Worm (Caenorhabditis elegans) whole organism, L3 larva: ENCODE data around the gene swsn-4.

ENCODE experiments used
- R02D3.7 ChIP-seq: fragments of 150-350 bp; optimal IDR thresholded peaks from 2 replicates; lab custom pipeline; 2014; ENCODE audit warnings: missing biosample characterization, missing genetic modification characterization
- ZK546.5 ChIP-seq: sonication (generic microtip); optimal IDR thresholded peaks from 2 replicates; lab custom pipeline; 2017; ENCODE audit warnings: missing biosample characterization, missing genetic modification characterization
- aly-2 ChIP-seq: fragments of 150-350 bp; optimal IDR thresholded peaks from 2 replicates; lab custom pipeline; 2014; ENCODE audit warnings: missing biosample characterization, missing genetic modification characterization
- ama-1 ChIP-seq: fragments of 150-350 bp; optimal IDR thresholded peaks from 2 replicates; lab custom pipeline; 2018
- ceh-16 ChIP-seq: sonication (generic microtip); optimal IDR thresholded peaks from 2 replicates; lab custom pipeline; 2017; ENCODE audit warnings: missing biosample characterization, missing genetic modification characterization
- ceh-28 ChIP-seq: fragments of 150-350 bp; optimal IDR thresholded peaks from 2 replicates; lab custom pipeline; 2014; ENCODE audit warnings: missing biosample characterization, missing genetic modification reagents, missing genetic modification characterization
- ceh-82 ChIP-seq: fragments of 150-350 bp; optimal IDR thresholded peaks from 2 replicates; lab custom pipeline; 2014; ENCODE audit warnings: missing biosample characterization, missing genetic modification characterization
- ceh-9 ChIP-seq: sonication (generic microtip); optimal IDR thresholded peaks from 2 replicates; lab custom pipeline; 2018; ENCODE audit warnings: missing biosample characterization, missing genetic modification characterization
- egl-27 ChIP-seq: sonication (generic microtip); optimal IDR thresholded peaks from 4 replicates; lab custom pipeline; 2017; ENCODE audit warnings: missing biosample characterization, missing genetic modification reagents, missing genetic modification characterization
- elt-2 ChIP-seq: sonication (generic microtip); optimal IDR thresholded peaks from 2 replicates; lab custom pipeline; 2016; ENCODE audit warnings: missing genetic modification reagents, mild to moderate bottlenecking, missing genetic modification characterization, missing compliant biosample characterization
- elt-3 ChIP-seq, 3 experiments: fragments of 150-350 bp in 1 of 3; sonication (generic microtip) in 2 of 3; optimal IDR thresholded peaks; 2 replicates in 2 of 3; 4 replicates in 1 of 3; lab custom pipeline; 2014 to 2017; ENCODE audit warnings: missing biosample characterization in 3 of 3, missing genetic modification characterization in 3 of 3
- eor-1 ChIP-seq, 2 experiments: fragments of 150-350 bp; optimal IDR thresholded peaks; 2 replicates each; lab custom pipeline; 2014 to 2018; ENCODE audit warnings: missing biosample characterization in 2 of 2, missing genetic modification characterization in 2 of 2
- fos-1 ChIP-seq: fragments of 150-350 bp; optimal IDR thresholded peaks from 2 replicates; lab custom pipeline; 2014; ENCODE audit warnings: missing biosample characterization, missing genetic modification characterization
- hmg-11 ChIP-seq: sonication (generic microtip); optimal IDR thresholded peaks from 2 replicates; lab custom pipeline; 2016; ENCODE audit warnings: missing genetic modification characterization, missing compliant biosample characterization
- jun-1 ChIP-seq: fragments of 150-350 bp; optimal IDR thresholded peaks from 2 replicates; lab custom pipeline; 2014; ENCODE audit warnings: missing biosample characterization, missing genetic modification reagents, missing genetic modification characterization
- lin-15B ChIP-seq: fragments of 150-350 bp; optimal IDR thresholded peaks from 2 replicates; lab custom pipeline; 2014; ENCODE audit warnings: missing biosample characterization, missing genetic modification characterization
- lin-39 ChIP-seq: fragments of 150-350 bp; optimal IDR thresholded peaks from 2 replicates; lab custom pipeline; 2018; ENCODE audit warnings: missing biosample characterization, missing genetic modification reagents, missing genetic modification characterization
- lsy-12 ChIP-seq: sonication (generic microtip); optimal IDR thresholded peaks from 2 replicates; lab custom pipeline; 2016; ENCODE audit warnings: mild to moderate bottlenecking, missing genetic modification characterization, missing compliant biosample characterization
- mdl-1 ChIP-seq: fragments of 150-350 bp; optimal IDR thresholded peaks from 2 replicates; lab custom pipeline; 2014; ENCODE audit warnings: missing biosample characterization, missing genetic modification characterization
- mml-1 ChIP-seq: fragments of 150-350 bp; sonication (generic microtip); optimal IDR thresholded peaks from 3 replicates; lab custom pipeline; 2014; ENCODE audit warnings: missing biosample characterization, missing genetic modification characterization
- nfya-1 ChIP-seq: sonication (generic microtip); optimal IDR thresholded peaks from 2 replicates; lab custom pipeline; 2017; ENCODE audit warnings: missing genetic modification characterization, mild to moderate bottlenecking, missing compliant biosample characterization, antibody characterized with exemption, moderate library complexity; ENCODE audit not compliant: insufficient read depth
- nhr-11 ChIP-seq: fragments of 150-350 bp; optimal IDR thresholded peaks from 2 replicates; lab custom pipeline; 2014; ENCODE audit warnings: missing biosample characterization, missing genetic modification characterization
- nhr-12 ChIP-seq: fragments of 150-350 bp; optimal IDR thresholded peaks from 2 replicates; lab custom pipeline; 2014; ENCODE audit warnings: missing biosample characterization, missing genetic modification characterization
- nhr-237 ChIP-seq: fragments of 150-350 bp; optimal IDR thresholded peaks from 2 replicates; lab custom pipeline; 2014; ENCODE audit warnings: missing biosample characterization, missing genetic modification characterization
- nhr-25 ChIP-seq: sonication (generic microtip); optimal IDR thresholded peaks from 2 replicates; lab custom pipeline; 2017; ENCODE audit warnings: missing biosample characterization, missing genetic modification characterization
- nhr-28 ChIP-seq: fragments of 150-350 bp; optimal IDR thresholded peaks from 2 replicates; lab custom pipeline; 2014; ENCODE audit warnings: missing biosample characterization, missing genetic modification characterization
- nhr-43 ChIP-seq: sonication (generic microtip); optimal IDR thresholded peaks from 2 replicates; lab custom pipeline; 2016; ENCODE audit warnings: mild to moderate bottlenecking, missing genetic modification characterization, missing compliant biosample characterization; ENCODE audit not compliant: poor library complexity, severe bottlenecking
- nhr-67 ChIP-seq: fragments of 150-350 bp; optimal IDR thresholded peaks from 2 replicates; lab custom pipeline; 2014; ENCODE audit warnings: missing biosample characterization, missing genetic modification characterization
- nhr-76 ChIP-seq: fragments of 150-350 bp; sonication (generic microtip); optimal IDR thresholded peaks from 5 replicates; lab custom pipeline; 2014; ENCODE audit warnings: missing biosample characterization, missing genetic modification characterization
- nhr-77 ChIP-seq: fragments of 150-350 bp; optimal IDR thresholded peaks from 2 replicates; lab custom pipeline; 2014; ENCODE audit warnings: missing biosample characterization, missing genetic modification characterization
- pqm-1 ChIP-seq: fragments of 150-350 bp; optimal IDR thresholded peaks from 2 replicates; lab custom pipeline; 2017; ENCODE audit warnings: missing biosample characterization, missing genetic modification characterization, inconsistent platforms
- snpc-4 ChIP-seq: fragments of 150-350 bp; optimal IDR thresholded peaks from 2 replicates; lab custom pipeline; 2014; ENCODE audit warnings: missing biosample characterization, missing genetic modification characterization
- tbx-2 ChIP-seq: sonication (generic microtip); optimal IDR thresholded peaks from 2 replicates; lab custom pipeline; 2016; ENCODE audit warnings: mild to moderate bottlenecking, missing genetic modification characterization, missing compliant biosample characterization
- zag-1 ChIP-seq: fragments of 150-350 bp; optimal IDR thresholded peaks from 2 replicates; lab custom pipeline; 2014; ENCODE audit warnings: missing biosample characterization, missing genetic modification characterization

swsn-4 gene

DNA sequence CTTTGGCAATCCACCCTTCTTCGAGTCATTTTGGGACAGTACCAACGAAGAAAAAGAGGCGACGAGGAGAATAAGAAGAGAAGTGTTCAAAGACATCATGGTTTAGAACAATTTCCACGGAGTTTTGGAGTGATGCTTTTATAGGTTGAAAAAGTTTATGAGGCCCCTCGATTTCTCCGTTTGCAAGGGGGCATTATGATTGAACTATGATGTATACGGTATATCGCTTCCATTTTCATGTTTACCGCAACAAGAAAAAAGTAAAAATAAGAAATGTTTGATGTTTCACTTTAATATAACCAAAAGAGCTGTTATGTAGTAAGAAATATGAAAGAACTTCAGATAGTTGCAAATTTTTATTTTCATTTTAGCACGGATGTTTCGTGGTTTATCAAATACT, 24.4 kb upstream of the swsn-4 start, which contains the start of gene srlf-18:
Gene srlf-18, minus strand, starts transcription at position 101 of the 400 bp plus-strand sequence.
- TF ChIP-seq ceh-28 (no peak), nhr-28 (no peak), hmg-11 (no peak), nhr-77 (tag; lab: Kevin White, UChicago) (no peak), aly-2 (tag; lab: Kevin White, UChicago) (no peak), eor-1 (tag; optimal IDR thresholded peaks at IDR 0.05; lab: Kevin White, UChicago) (no peak), jun-1 (no peak), egl-27 (tag; lab: Kevin White, UChicago) (no peak), elt-3 (tag; optimal IDR thresholded peaks at IDR 0.05; lab: Kevin White, UChicago) (no peak), nhr-43 (no peak), fos-1 (tag; lab: Kevin White, UChicago) (no peak), nhr-237 (tag; lab: Kevin White, UChicago) (no peak), lsy-12 (tag; lab: Kevin White, UChicago) (no peak), nhr-11 (tag; lab: Kevin White, UChicago) (no peak), nhr-12 (tag; lab: Kevin White, UChicago) (no peak), zag-1 (tag; lab: Kevin White, UChicago) (no peak), nfya-1 (no peak), nhr-25 (tag; lab: Kevin White, UChicago) (no peak), pqm-1 (tag; lab: Kevin White, UChicago) (no peak)
- TF ChIP-seq, all 47 proteins: peak for 0

- TF ChIP-seq nhr-76 (no peak), nhr-28 (no peak), nhr-25 (tag; lab: Kevin White, UChicago) (no peak), lin-39 (tag; lab: Kevin White, UChicago) (no peak)
These were observed 23.2 kb upstream of the swsn-4 start, which contains the start of gene srlf-17 for ce11 chrIV:11102608-11103007. srlf-17 (minus strand) TSS chrIV:11102708.

DNA sequence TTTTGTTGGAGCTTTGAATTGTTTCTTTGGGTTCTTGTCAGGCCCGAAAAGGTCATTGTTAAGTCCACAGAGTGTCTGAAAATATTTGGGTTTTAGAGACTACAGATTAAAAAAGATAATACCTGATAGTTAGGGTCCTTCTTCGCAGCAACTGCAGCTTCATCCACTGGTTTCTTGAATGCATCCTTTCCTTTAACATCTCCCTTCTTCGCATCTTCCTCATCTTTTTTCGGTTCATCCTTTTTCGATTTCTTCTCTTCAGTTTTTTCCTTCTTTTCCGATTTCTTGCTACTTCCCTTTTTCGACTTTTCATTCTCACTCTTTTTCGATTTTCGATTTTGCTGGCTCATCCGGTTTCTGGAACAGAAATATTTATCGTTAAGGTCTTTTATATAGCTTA, 22.3 kb upstream of the swsn-4 start:
- TF ChIP-seq elt-2 (tag; lab: Kevin White, UChicago) (no peak), ceh-82 (tag; lab: Kevin White, UChicago) (no peak), nhr-12 (tag; lab: Kevin White, UChicago) (no peak), zag-1 (tag; lab: Kevin White, UChicago) (no peak), ceh-9 (no peak), jun-1 (no peak), lin-15B (tag; lab: Kevin White, UChicago) (no peak), mml-1 (no peak), ceh-28 (no peak)

DNA sequence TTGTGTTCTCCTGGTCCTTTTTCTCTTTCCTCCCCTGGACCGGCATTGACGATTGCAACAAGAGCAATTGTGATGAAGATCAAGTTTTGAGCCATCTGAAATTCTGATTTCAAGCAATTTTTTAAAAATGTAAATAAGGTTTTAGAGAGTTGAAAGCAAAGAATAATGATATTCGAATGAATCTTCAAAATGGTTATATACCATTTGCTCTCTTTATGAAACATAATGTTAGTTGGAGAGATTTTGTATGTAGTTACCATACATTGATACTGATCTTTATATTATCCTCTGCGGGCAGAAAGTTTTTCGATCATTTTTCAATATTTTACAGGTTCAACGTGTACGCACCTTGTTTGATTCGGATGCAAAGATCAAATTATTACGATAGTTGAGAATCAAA, 20.1 kb upstream of the swsn-4 start, which contains the start of gene srlf-24:
Gene srlf-24, minus strand, starts transcription at position 101 of the 400 bp plus-strand sequence.
- no peak for TF ChIP-seq tbx-2 (tag; lab: Kevin White, UChicago)
- no peak for TF ChIP-seq ZK546.5
- no peak for TF ChIP-seq nhr-67
- no peak for TF ChIP-seq lin-39 (tag; lab: Kevin White, UChicago)
- no peak for TF ChIP-seq jun-1
- no peak for TF ChIP-seq ceh-28
- TF ChIP-seq elt-3 (tag; optimal IDR thresholded peaks at IDR 0.05; lab: Kevin White, UChicago): no peak
- TF ChIP-seq snpc-4 (tag; lab: Kevin White, UChicago): no peak
- TF ChIP-seq nhr-76: no peak
- no peak for TF ChIP-seq mdl-1 (tag; lab: Kevin White, UChicago)
- TF ChIP-seq hmg-11: no peak

- TF ChIP-seq jun-1 (no peak), ceh-16 (no peak), fos-1 (tag; lab: Kevin White, UChicago) (no peak), nhr-12 (tag; lab: Kevin White, UChicago) (no peak), R02D3.7 (tag; lab: Kevin White, UChicago) (peak; percentile 15), ceh-28 (no peak), ama-1 (peak; percentile 9), nhr-43 (peak; percentile 24)
These were observed 16.1 kb upstream of the swsn-4 start, which contains the start of gene pigk-1 for ce11 chrIV:11109771-11110170. pigk-1 (minus strand) TSS chrIV:11110018.
